Worm (Caenorhabditis elegans): Measurements from ENCODE around the gene Y49F6B.6.

Y49F6B.6 gene

DNA sequence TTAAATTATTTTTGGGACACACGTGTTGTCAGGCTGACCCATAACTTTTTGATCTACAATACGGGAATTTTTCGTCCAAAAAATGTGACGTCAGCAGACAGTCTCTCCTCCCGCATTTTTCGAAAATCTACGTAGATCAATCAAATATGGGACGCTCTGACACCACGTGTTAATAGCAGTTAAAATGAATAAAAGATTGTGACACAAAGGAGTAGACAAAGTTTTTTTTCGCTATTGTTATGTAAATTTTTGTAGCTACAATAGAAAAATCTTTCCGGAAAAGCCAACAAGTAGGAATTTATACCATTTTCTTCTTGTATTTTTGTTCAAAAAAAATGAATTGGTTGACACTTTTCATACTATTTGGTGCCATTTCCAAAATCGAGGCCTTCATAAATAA is 31.5 kb upstream of the Y49F6B.6 start, which contains the start of gene C16C8.27:
C16C8.27 (plus strand) TSS at position 301 of the 400 bp plus-strand sequence.
- TF ChIP-seq nhr-76 (tag; optimal IDR thresholded peaks at IDR 0.05) (no peak), blmp-1 (tag; optimal IDR thresholded peaks at IDR 0.05) (no peak), lin-13 (tag; optimal IDR thresholded peaks at IDR 0.05) (no peak), ceh-39 (tag; optimal IDR thresholded peaks at IDR 0.05) (no peak), pha-4 (tag; optimal IDR thresholded peaks at IDR 0.05) (no peak), lsy-2 (tag; optimal IDR thresholded peaks at IDR 0.05) (no peak), ham-2 (GFP tag; optimal IDR thresholded peaks at IDR 0.05) (no peak), flh-1 (GFP tag; optimal IDR thresholded peaks at IDR 0.05) (no peak), elt-3 (tag; optimal IDR thresholded peaks at IDR 0.05) (no peak), ceh-43 (GFP tag; optimal IDR thresholded peaks at IDR 0.05) (no peak), hlh-1 (tag; optimal IDR thresholded peaks at IDR 0.05) (no peak), mab-5 (tag; optimal IDR thresholded peaks at IDR 0.05) (no peak), lin-32 (GFP tag; optimal IDR thresholded peaks at IDR 0.05) (no peak), ztf-11 (tag; optimal IDR thresholded peaks at IDR 0.05) (no peak), unc-39 (tag; optimal IDR thresholded peaks at IDR 0.05) (no peak), ceh-83 (GFP tag; optimal IDR thresholded peaks at IDR 0.05) (no peak)

ce11 chrII:3443154-3443553 is 29.8 kb upstream of the Y49F6B.6 start, which contains the start of gene C16C8.22:
Gene C16C8.22 (minus strand): TSS chrII:3443254.
- TF ChIP-seq hlh-1 (tag; optimal IDR thresholded peaks at IDR 0.05), result no peak
- TF ChIP-seq ceh-43 (GFP tag; optimal IDR thresholded peaks at IDR 0.05), result no peak
- TF ChIP-seq tbx-8 (GFP tag; optimal IDR thresholded peaks at IDR 0.05), result no peak
- TF ChIP-seq nhr-2 (tag; optimal IDR thresholded peaks at IDR 0.05), result no peak
- no peak for TF ChIP-seq zip-8 (tag; optimal IDR thresholded peaks at IDR 0.05)
- TF ChIP-seq elt-1 (tag; optimal IDR thresholded peaks at IDR 0.05; ENCODE audit: borderline replicate concordance, insufficient read depth), result no peak
- no peak for TF ChIP-seq nhr-237 (tag; optimal IDR thresholded peaks at IDR 0.05)
- TF ChIP-seq elt-3 (tag; optimal IDR thresholded peaks at IDR 0.05), result no peak
- TF ChIP-seq drap-1 (GFP tag; optimal IDR thresholded peaks at IDR 0.05), result no peak
- no peak for TF ChIP-seq pha-4 (tag; optimal IDR thresholded peaks at IDR 0.05)
- TF ChIP-seq M03D4.4 (tag; optimal IDR thresholded peaks at IDR 0.05), result no peak
- no peak for TF ChIP-seq mep-1 (tag; optimal IDR thresholded peaks at IDR 0.05)
- TF ChIP-seq sem-2 (GFP tag; optimal IDR thresholded peaks at IDR 0.05), result no peak
- TF ChIP-seq nhr-76 (tag; optimal IDR thresholded peaks at IDR 0.05), result no peak
- no peak for TF ChIP-seq cnd-1 (tag; optimal IDR thresholded peaks at IDR 0.05)
- no peak for TF ChIP-seq mls-2 (tag; optimal IDR thresholded peaks at IDR 0.05)
- TF ChIP-seq blmp-1 (tag; optimal IDR thresholded peaks at IDR 0.05), result no peak
- no peak for TF ChIP-seq sptf-1 (tag; optimal IDR thresholded peaks at IDR 0.05)

- TF ChIP-seq lin-13 (tag; optimal IDR thresholded peaks at IDR 0.05), result no peak
- no peak for TF ChIP-seq nhr-237 (tag; optimal IDR thresholded peaks at IDR 0.05)
- no peak for TF ChIP-seq mep-1 (tag; optimal IDR thresholded peaks at IDR 0.05)
Observed at ce11 chrII:3444280-3444679, 28.6 kb upstream of the Y49F6B.6 start, which contains the start of gene C16C8.4. Gene C16C8.4 (minus strand): TSS chrII:3444380.

ce11 chrII:3445285-3445806 is 27.6 kb upstream of the Y49F6B.6 start, which contains the start of the genes C16C8.5 and C16C8.16:
Gene C16C8.5 (minus strand): TSS chrII:3445385.
Gene C16C8.16 (plus strand): TSS chrII:3445756.
- TF ChIP-seq blmp-1 (tag; optimal IDR thresholded peaks at IDR 0.05) (no peak), nhr-2 (tag; optimal IDR thresholded peaks at IDR 0.05) (no peak)

DNA sequence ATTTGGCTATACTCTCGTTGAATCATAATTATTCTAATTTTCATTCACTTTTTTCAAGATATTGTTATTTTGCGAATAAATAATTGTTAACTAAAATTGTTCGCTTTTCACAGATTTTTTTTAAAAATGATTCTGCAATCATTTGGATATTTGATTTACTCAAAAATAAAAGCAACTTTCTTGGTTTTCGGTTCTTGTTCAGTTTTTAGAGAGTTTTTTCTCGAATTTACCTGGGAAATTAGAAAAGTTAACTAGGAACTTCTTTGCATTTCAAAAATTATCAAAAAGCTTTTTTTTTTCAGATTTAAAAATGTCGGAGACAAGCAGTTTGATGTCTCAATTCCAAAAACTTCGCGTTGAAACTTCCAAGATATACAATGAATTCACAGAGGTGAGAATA is 26.3 kb upstream of the Y49F6B.6 start, which contains the start of the genes C16C8.20 and gldi-6:
C16C8.20 (plus strand) TSS at position 301 of the 400 bp plus-strand sequence.
gldi-6 (plus strand) TSS at position 301 of the 400 bp plus-strand sequence.
- TF ChIP-seq elt-1 (tag; optimal IDR thresholded peaks at IDR 0.05; ENCODE audit: borderline replicate concordance, insufficient read depth) (no peak), M03D4.4 (tag; optimal IDR thresholded peaks at IDR 0.05) (no peak), lin-32 (GFP tag; optimal IDR thresholded peaks at IDR 0.05) (no peak), mab-5 (tag; optimal IDR thresholded peaks at IDR 0.05) (no peak), elt-3 (tag; optimal IDR thresholded peaks at IDR 0.05) (no peak), mep-1 (tag; optimal IDR thresholded peaks at IDR 0.05) (no peak), ceh-43 (GFP tag; optimal IDR thresholded peaks at IDR 0.05) (no peak), nhr-12 (tag; optimal IDR thresholded peaks at IDR 0.05) (no peak), ztf-11 (tag; optimal IDR thresholded peaks at IDR 0.05) (no peak), blmp-1 (tag; optimal IDR thresholded peaks at IDR 0.05) (no peak), drap-1 (GFP tag; optimal IDR thresholded peaks at IDR 0.05) (no peak), tbx-8 (GFP tag; optimal IDR thresholded peaks at IDR 0.05) (no peak), nhr-237 (tag; optimal IDR thresholded peaks at IDR 0.05) (no peak), mls-2 (tag; optimal IDR thresholded peaks at IDR 0.05) (no peak), ceh-39 (tag; optimal IDR thresholded peaks at IDR 0.05) (no peak), flh-1 (GFP tag; optimal IDR thresholded peaks at IDR 0.05) (no peak)
